Fruit fly (Drosophila melanogaster) whole organism, embryonic: Measurements from ENCODE around the gene msd1.
A peak's percentile ranks its signal among the peaks of the same experiment; 100 is the strongest.

Experiments used
- Adf1 ChIP-seq: fragments of 200-800 bp; sonication (Bioruptor generic); IDR thresholded peaks from 2 replicates; pipeline ENCODE4 v1.3.6; 2022; ENCODE audit warnings: missing biosample characterization, missing genetic modification characterization
- Asciz ChIP-seq: fragments of 200-800 bp; sonication (Bioruptor generic); optimal IDR thresholded peaks from 2 replicates; lab custom pipeline; 2017; ENCODE audit warnings: missing biosample characterization, mild to moderate bottlenecking, missing genetic modification characterization, missing genetic modification reagents
- Atf6 ChIP-seq: fragments of 200-800 bp; sonication (Bioruptor generic); IDR thresholded peaks from 2 replicates; pipeline ENCODE4 v1.3.6; 2022; ENCODE audit warnings: missing biosample characterization, missing genetic modification characterization
- Awh ChIP-seq: fragments of 200-800 bp; sonication (Bioruptor generic); IDR thresholded peaks from 2 replicates; pipeline ENCODE4, ENCODE4 v1.3.6; 2022; ENCODE audit warnings: missing biosample characterization, missing genetic modification characterization
- Bdp1 ChIP-seq: fragments of 200-800 bp; sonication (Bioruptor generic); optimal IDR thresholded peaks from 3 replicates; lab custom pipeline; 2016; ENCODE audit warnings: missing biosample characterization, missing genetic modification characterization
- Blimp-1 ChIP-seq: fragments of 200-800 bp; sonication (Bioruptor generic); optimal IDR thresholded peaks from 3 replicates; lab custom pipeline; 2018; ENCODE audit warnings: missing biosample characterization, missing genetic modification characterization, mild to moderate bottlenecking, moderate library complexity, missing genetic modification reagents
- CG10543 ChIP-seq: fragments of 200-800 bp; sonication (Bioruptor generic); optimal IDR thresholded peaks from 3 replicates; lab custom pipeline; 2017; ENCODE audit warnings: missing biosample characterization, mild to moderate bottlenecking, missing genetic modification characterization, moderate library complexity
- CG11085 ChIP-seq: fragments of 200-800 bp; sonication (Bioruptor generic); IDR thresholded peaks from 2 replicates; pipeline ENCODE4 v1.3.6; 2022; ENCODE audit warnings: missing biosample characterization, missing genetic modification characterization
- CG11093 ChIP-seq: fragments of 200-800 bp; sonication (Bioruptor generic); IDR thresholded peaks from 3 replicates; pipeline ENCODE4 v1.3.6; 2022; ENCODE audit warnings: missing biosample characterization, missing genetic modification characterization
- CG11695 ChIP-seq: fragments of 200-800 bp; sonication (Bioruptor generic); IDR thresholded peaks from 3 replicates; pipeline ENCODE4 v1.3.6; 2022; ENCODE audit warnings: missing biosample characterization, missing genetic modification characterization
- CG12659 ChIP-seq: fragments of 200-800 bp; sonication (Bioruptor generic); optimal IDR thresholded peaks from 3 replicates; lab custom pipeline; 2017; ENCODE audit warnings: mild to moderate bottlenecking, missing biosample characterization, missing genetic modification reagents, missing genetic modification characterization
- CG14710 ChIP-seq: fragments of 200-800 bp; sonication (Bioruptor generic); optimal IDR thresholded peaks from 3 replicates; lab custom pipeline; 2019; ENCODE audit warnings: missing biosample characterization, mild to moderate bottlenecking, missing genetic modification characterization, moderate library complexity
- CG1529 ChIP-seq: fragments of 200-800 bp; sonication (Bioruptor generic); optimal IDR thresholded peaks from 3 replicates; lab custom pipeline; 2018; ENCODE audit warnings: missing biosample characterization, missing genetic modification characterization
- CG15479 ChIP-seq: fragments of 200-800 bp; sonication (Bioruptor generic); optimal IDR thresholded peaks from 3 replicates; lab custom pipeline; 2019; ENCODE audit warnings: missing biosample characterization, mild to moderate bottlenecking, missing genetic modification characterization, moderate library complexity
- CG1832 ChIP-seq: fragments of 200-800 bp; sonication (Bioruptor generic); optimal IDR thresholded peaks from 2 replicates; lab custom pipeline; 2017; ENCODE audit warnings: missing biosample characterization, mild to moderate bottlenecking, missing genetic modification characterization, inconsistent platforms
- CG2129 ChIP-seq: fragments of 200-800 bp; sonication (Bioruptor generic); IDR thresholded peaks from 2 replicates; pipeline ENCODE4 v1.3.6; 2022; ENCODE audit warnings: missing biosample characterization, missing genetic modification characterization; ENCODE audit not compliant: partially characterized antibody
- CG6254 ChIP-seq: fragments of 200-800 bp; sonication (Bioruptor generic); optimal IDR thresholded peaks from 3 replicates; lab custom pipeline; 2017; ENCODE audit warnings: mild to moderate bottlenecking, missing biosample characterization, missing genetic modification reagents, missing genetic modification characterization
- CG7556 ChIP-seq: fragments of 200-800 bp; sonication (Bioruptor generic); optimal IDR thresholded peaks from 2 replicates; lab custom pipeline; 2017; ENCODE audit warnings: missing biosample characterization, mild to moderate bottlenecking, missing genetic modification characterization
- CG9437 ChIP-seq: fragments of 200-800 bp; sonication (Bioruptor generic); optimal IDR thresholded peaks from 2 replicates; lab custom pipeline; 2018; ENCODE audit warnings: missing biosample characterization, mild to moderate bottlenecking, missing genetic modification characterization
- CrebB ChIP-seq: fragments of 200-800 bp; sonication (Bioruptor generic); optimal IDR thresholded peaks from 3 replicates; lab custom pipeline; 2018; ENCODE audit warnings: missing biosample characterization, mild to moderate bottlenecking, missing genetic modification characterization
- Dip3 ChIP-seq: fragments of 200-800 bp; sonication (Bioruptor generic); optimal IDR thresholded peaks from 3 replicates; lab custom pipeline; 2016; ENCODE audit warnings: missing biosample characterization, missing genetic modification characterization
- Dp ChIP-seq: fragments of 200-800 bp; sonication (Bioruptor generic); optimal IDR thresholded peaks from 2 replicates; lab custom pipeline; 2018; ENCODE audit warnings: missing biosample characterization, mild to moderate bottlenecking, missing genetic modification characterization, moderate library complexity
- Drgx ChIP-seq: fragments of 200-800 bp; sonication (Bioruptor generic); IDR thresholded peaks from 2 replicates; pipeline ENCODE4 v1.3.6; 2022; ENCODE audit warnings: missing biosample characterization, missing genetic modification characterization
- Hmr ChIP-seq: fragments of 200-800 bp; sonication (Bioruptor generic); optimal IDR thresholded peaks from 3 replicates; lab custom pipeline; 2017; ENCODE audit warnings: mild to moderate bottlenecking, missing biosample characterization, missing genetic modification reagents, missing genetic modification characterization
- Hmx ChIP-seq: fragments of 200-800 bp; sonication (Bioruptor generic); optimal IDR thresholded peaks from 2 replicates; lab custom pipeline; 2016; ENCODE audit warnings: missing biosample characterization, missing genetic modification characterization
- Rfx ChIP-seq: fragments of 200-800 bp; sonication (Bioruptor generic); IDR thresholded peaks from 2 replicates; pipeline ENCODE4 v1.3.6; 2022; ENCODE audit warnings: missing biosample characterization, missing genetic modification characterization
- Xbp1 ChIP-seq: fragments of 200-800 bp; sonication (Bioruptor generic); optimal IDR thresholded peaks from 3 replicates; lab custom pipeline; 2016; ENCODE audit warnings: missing biosample characterization, mild to moderate bottlenecking, missing genetic modification characterization
- az2 ChIP-seq: fragments of 200-800 bp; sonication (Bioruptor generic); optimal IDR thresholded peaks from 3 replicates; lab custom pipeline; 2016; ENCODE audit warnings: missing biosample characterization, missing genetic modification characterization
- bigmax ChIP-seq: fragments of 200-800 bp; sonication (Bioruptor generic); optimal IDR thresholded peaks from 2 replicates; lab custom pipeline; 2018; ENCODE audit warnings: missing biosample characterization, mild to moderate bottlenecking, missing genetic modification characterization
- chinmo ChIP-seq: fragments of 200-800 bp; sonication (Bioruptor generic); IDR thresholded peaks from 4 replicates; pipeline ENCODE4 v1.3.6; 2022; ENCODE audit warnings: missing biosample characterization, missing genetic modification characterization; ENCODE audit not compliant: partially characterized antibody
- fru ChIP-seq: fragments of >200 bp; optimal IDR thresholded peaks from 2 replicates; lab custom pipeline; 2017
- gfzf ChIP-seq: fragments of 200-800 bp; sonication (Bioruptor generic); optimal IDR thresholded peaks from 2 replicates; lab custom pipeline; 2016; ENCODE audit warnings: missing biosample characterization, mild to moderate bottlenecking, missing genetic modification characterization, moderate library complexity
- hbn ChIP-seq: fragments of 200-800 bp; sonication (Bioruptor generic); IDR thresholded peaks from 2 replicates; pipeline ENCODE4 v1.3.6; 2022; ENCODE audit warnings: missing biosample characterization, missing genetic modification characterization; ENCODE audit not compliant: partially characterized antibody
- ind ChIP-seq: fragments of 200-800 bp; sonication (Bioruptor generic); optimal IDR thresholded peaks from 3 replicates; lab custom pipeline; 2016; ENCODE audit warnings: missing biosample characterization, missing genetic modification characterization
- kay ChIP-seq: fragments of 200-800 bp; sonication (Bioruptor generic); optimal IDR thresholded peaks from 2 replicates; lab custom pipeline; 2016; ENCODE audit warnings: missing biosample characterization, missing genetic modification characterization
- lbe ChIP-seq: fragments of 200-800 bp; sonication (Bioruptor generic); optimal IDR thresholded peaks from 2 replicates; lab custom pipeline; 2016; ENCODE audit warnings: missing biosample characterization, mild to moderate bottlenecking, missing genetic modification characterization
- mld ChIP-seq: fragments of 200-800 bp; sonication (Bioruptor generic); IDR thresholded peaks from 3 replicates; pipeline ENCODE4 v1.3.6; 2022; ENCODE audit warnings: missing biosample characterization, missing genetic modification characterization; ENCODE audit not compliant: partially characterized antibody
- pan ChIP-seq, 4 experiments: fragments of >200 bp in 3 of 4; fragments of 200-800 bp in 1 of 4; sonication (Bioruptor generic) in 1 of 4; optimal IDR thresholded peaks in 3 of 4; IDR thresholded peaks in 1 of 4; 2 replicates each; pipeline versions ENCODE4 v1.3.6 to Lab custom; 2017 to 2022; ENCODE audit warnings: missing biosample characterization in 2 of 4, missing genetic modification characterization in 2 of 4, mixed read lengths in 1 of 4
- pfk ChIP-seq: fragments of 200-800 bp; sonication (Bioruptor generic); optimal IDR thresholded peaks from 2 replicates; lab custom pipeline; 2018; ENCODE audit warnings: missing biosample characterization, mild to moderate bottlenecking, missing genetic modification characterization, moderate library complexity
- psq ChIP-seq: fragments of 200-800 bp; sonication (Bioruptor generic); optimal IDR thresholded peaks from 2 replicates; lab custom pipeline; 2017; ENCODE audit warnings: missing biosample characterization, missing genetic modification characterization
- repo ChIP-seq: fragments of 200-800 bp; sonication (Bioruptor generic); optimal IDR thresholded peaks from 2 replicates; lab custom pipeline; 2016; ENCODE audit warnings: missing biosample characterization, missing genetic modification characterization
- rib ChIP-seq: fragments of 200-800 bp; sonication (Bioruptor generic); IDR thresholded peaks from 2 replicates; pipeline ENCODE4 v1.3.6; 2022; ENCODE audit warnings: missing biosample characterization, missing genetic modification characterization
- salm ChIP-seq: fragments of 200-800 bp; sonication (Bioruptor generic); optimal IDR thresholded peaks from 2 replicates; lab custom pipeline; 2018; ENCODE audit warnings: missing biosample characterization, mild to moderate bottlenecking, missing genetic modification characterization
- sima ChIP-seq: fragments of 200-800 bp; sonication (Bioruptor generic); optimal IDR thresholded peaks from 2 replicates; lab custom pipeline; 2016; ENCODE audit warnings: missing biosample characterization, missing genetic modification characterization
- stc ChIP-seq: fragments of 200-800 bp; sonication (Bioruptor generic); IDR thresholded peaks from 2 replicates; pipeline ENCODE4 v1.3.6; 2022; ENCODE audit warnings: missing biosample characterization, missing genetic modification characterization
- stwl ChIP-seq: fragments of 200-800 bp; sonication (Bioruptor generic); optimal IDR thresholded peaks from 3 replicates; lab custom pipeline; 2018; ENCODE audit warnings: missing biosample characterization, mild to moderate bottlenecking, missing genetic modification characterization, moderate library complexity
- toy ChIP-seq: fragments of 200-800 bp; sonication (Bioruptor generic); IDR thresholded peaks from 2 replicates; pipeline ENCODE4 v1.3.6; 2022; ENCODE audit warnings: missing biosample characterization, missing genetic modification characterization
- tup ChIP-seq: fragments of 200-800 bp; sonication (Bioruptor generic); optimal IDR thresholded peaks from 2 replicates; lab custom pipeline; 2016; ENCODE audit warnings: missing biosample characterization, mild to moderate bottlenecking, missing genetic modification characterization, moderate library complexity
- unc-4 ChIP-seq: fragments of 200-800 bp; sonication (Bioruptor generic); IDR thresholded peaks from 2 replicates; pipeline ENCODE4 v1.3.6; 2022; ENCODE audit warnings: missing biosample characterization, missing genetic modification characterization; ENCODE audit not compliant: partially characterized antibody
- usp ChIP-seq: fragments of >200 bp; optimal IDR thresholded peaks from 2 replicates; lab custom pipeline; 2017; ENCODE audit warnings: missing biosample characterization, missing genetic modification characterization

msd1 gene

dm6 chr3L:1295693-1296092, 35.9 kb upstream of the msd1 start, which contains the start of gene Rabex-5 (continued):
- TF ChIP-seq sima (GFP tag; lab: Kevin White, UChicago) (no peak), CG15479 (GFP tag; lab: Kevin White, UChicago) (no peak), Blimp-1 (GFP tag; lab: Kevin White, UChicago) (no peak), CG12659 (GFP tag; lab: Kevin White, UChicago) (peak; percentile 65), tup (no peak), bigmax (GFP tag; lab: Kevin White, UChicago) (no peak), CG7556 (GFP tag; lab: Kevin White, UChicago) (no peak), mld (GFP tag; lab: Robert Waterston, UW) (peak; percentile 66; the same call in 2 of the 3 replicates), Asciz (GFP tag; lab: Kevin White, UChicago) (no peak), CrebB (peak; percentile 18), stc (GFP tag; lab: Robert Waterston, UW) (no peak), Hmr (GFP tag; lab: Kevin White, UChicago) (peak; percentile 69), Hmx (GFP tag; lab: Kevin White, UChicago) (no peak), CG11695 (GFP tag; lab: Robert Waterston, UW) (no peak), pan (optimal IDR thresholded peaks at IDR 0.05; lab: Kevin White, UChicago) (no peak), pan (GFP tag; optimal IDR thresholded peaks at IDR 0.05 in 1 of 2, IDR thresholded peaks at IDR 0.05 in 1 of 2) (peak in 1 of 2 experiments; percentile 37), salm (tag; lab: Kevin White, UChicago) (no peak), CG1832 (GFP tag; lab: Kevin White, UChicago) (no peak), chinmo (GFP tag; lab: Robert Waterston, UW) (0 out of 4 replicates have a peak, but pooled peaks have one; percentile 15), usp (GFP tag; lab: Kevin White, UChicago) (no peak), unc-4 (GFP tag; lab: Robert Waterston, UW) (peak; percentile 85), Xbp1 (GFP tag; lab: Kevin White, UChicago) (peak; percentile 62), Adf1 (no peak), Dip3 (no peak), repo (GFP tag; lab: Kevin White, UChicago) (no peak), rib (no peak), stwl (tag; lab: Kevin White, UChicago) (peak; percentile 87), pfk (no peak), CG6254 (GFP tag; lab: Kevin White, UChicago) (no peak), toy (no peak), CG9437 (no peak), gfzf (GFP tag; lab: Kevin White, UChicago) (peak; percentile 23), CG2129 (peak; percentile 41; the same call in 1 of the 2 replicates), lbe (GFP tag; lab: Kevin White, UChicago) (no peak), psq (GFP tag; lab: Kevin White, UChicago) (no peak), CG14710 (tag; lab: Kevin White, UChicago) (peak; percentile 49), hbn (GFP tag; lab: Robert Waterston, UW) (peak; percentile 78), Awh (no peak), CG11085 (no peak), Drgx (no peak), CG11093 (GFP tag; lab: Robert Waterston, UW) (no peak), Dp (peak; percentile 67), Rfx (GFP tag; lab: Robert Waterston, UW) (peak; percentile 63), ind (GFP tag; lab: Kevin White, UChicago) (peak; percentile 4), az2 (GFP tag; lab: Kevin White, UChicago) (peak; percentile 35), CG10543 (GFP tag; lab: Kevin White, UChicago) (no peak), Atf6 (no peak; the same call in 1 of the 2 replicates), CG1529 (GFP tag; lab: Kevin White, UChicago) (no peak), fru (no peak), kay (GFP tag; lab: Kevin White, UChicago) (no peak), Bdp1 (no peak)
